Worm (Caenorhabditis elegans) whole organism, late embryonic: ENCODE data around the gene dsl-5.

Experiments
- K02D7.2 ChIP-seq: sonication (generic microtip); optimal IDR thresholded peaks from 2 replicates; lab custom pipeline; 2017; ENCODE audit warnings: mild to moderate bottlenecking, missing genetic modification characterization, missing compliant biosample characterization
- ceh-45 ChIP-seq: fragments of 200-800 bp; sonication (Bioruptor generic); IDR thresholded peaks from 2 replicates; pipeline ENCODE4 v1.3.6; 2022; ENCODE audit warnings: missing genetic modification reagents, missing genetic modification characterization, missing compliant biosample characterization
- ets-4 ChIP-seq: sonication (generic microtip); optimal IDR thresholded peaks from 2 replicates; lab custom pipeline; 2016; ENCODE audit warnings: missing genetic modification characterization, missing compliant biosample characterization
- eyg-1 ChIP-seq: sonication (generic microtip); optimal IDR thresholded peaks from 2 replicates; lab custom pipeline; 2016; ENCODE audit warnings: missing genotype, missing genetic modification characterization, missing compliant biosample characterization
- fkh-6 ChIP-seq: sonication (generic microtip); optimal IDR thresholded peaks from 2 replicates; lab custom pipeline; 2016; ENCODE audit warnings: missing genetic modification characterization, missing compliant biosample characterization
- nfya-1 ChIP-seq: sonication (generic microtip); optimal IDR thresholded peaks from 2 replicates; lab custom pipeline; 2017; ENCODE audit warnings: missing genetic modification characterization, mild to moderate bottlenecking, missing compliant biosample characterization, antibody characterized with exemption, moderate library complexity
- nhr-11 ChIP-seq: fragments of 150-350 bp; optimal IDR thresholded peaks from 2 replicates; lab custom pipeline; 2014; ENCODE audit warnings: missing biosample characterization, missing genetic modification characterization
- pha-4 ChIP-seq: fragments of 150-350 bp; optimal IDR thresholded peaks from 2 replicates; lab custom pipeline; 2018; ENCODE audit warnings: missing biosample characterization, missing genetic modification reagents, missing genetic modification characterization
- pqm-1 ChIP-seq: sonication (generic microtip); optimal IDR thresholded peaks from 2 replicates; lab custom pipeline; 2016; ENCODE audit warnings: missing genetic modification characterization, missing compliant biosample characterization
- tbx-2 ChIP-seq: sonication (generic microtip); optimal IDR thresholded peaks from 2 replicates; lab custom pipeline; 2016; ENCODE audit warnings: missing genetic modification characterization, missing compliant biosample characterization

ce11 chrIV:11623759-11624287, 3.0 kb upstream of the dsl-5 start:
- TF ChIP-seq eyg-1 (tag; lab: Kevin White, UChicago) (no peak), ceh-45 (GFP tag; lab: Robert Waterston, UW) (no peak), tbx-2 (tag; lab: Kevin White, UChicago) (no peak), nhr-11 (no peak), K02D7.2 (tag; lab: Kevin White, UChicago) (no peak), ets-4 (tag; lab: Kevin White, UChicago) (no peak), pqm-1 (tag; lab: Kevin White, UChicago) (no peak), fkh-6 (tag; lab: Kevin White, UChicago) (no peak), pha-4 (no peak), nfya-1 (tag; lab: Kevin White, UChicago) (no peak)
